Worm (Caenorhabditis elegans) whole organism, late embryonic: Measurements from ENCODE around the gene F43C11.4.

Experiments
- ceh-18 ChIP-seq: sonication (generic microtip); optimal IDR thresholded peaks from 2 replicates; lab custom pipeline; 2016; ENCODE audit warnings: missing genetic modification characterization, missing compliant biosample characterization
- ceh-34 ChIP-seq: sonication (generic microtip); optimal IDR thresholded peaks from 2 replicates; lab custom pipeline; 2016; ENCODE audit warnings: mild to moderate bottlenecking, missing genetic modification characterization, missing compliant biosample characterization
- dmd-4 ChIP-seq: sonication (generic microtip); optimal IDR thresholded peaks from 2 replicates; lab custom pipeline; 2016; ENCODE audit warnings: borderline replicate concordance, missing genetic modification characterization, missing compliant biosample characterization
- dve-1 ChIP-seq: sonication (generic microtip); optimal IDR thresholded peaks from 2 replicates; lab custom pipeline; 2017; ENCODE audit warnings: antibody characterized with exemption, mild to moderate bottlenecking, missing genetic modification characterization, missing compliant biosample characterization
- nhr-11 ChIP-seq: fragments of 150-350 bp; optimal IDR thresholded peaks from 2 replicates; lab custom pipeline; 2014; ENCODE audit warnings: missing biosample characterization, missing genetic modification characterization
- pha-4 ChIP-seq: fragments of 150-350 bp; optimal IDR thresholded peaks from 2 replicates; lab custom pipeline; 2018; ENCODE audit warnings: missing biosample characterization, missing genetic modification reagents, missing genetic modification characterization
- pqm-1 ChIP-seq: sonication (generic microtip); optimal IDR thresholded peaks from 2 replicates; lab custom pipeline; 2016; ENCODE audit warnings: missing genetic modification characterization, missing compliant biosample characterization
- sdc-2 ChIP-seq: sonication (generic microtip); optimal IDR thresholded peaks from 2 replicates; lab custom pipeline; 2016; ENCODE audit warnings: missing genotype, missing genetic modification characterization, missing compliant biosample characterization
- sox-4 ChIP-seq: sonication (generic microtip); optimal IDR thresholded peaks from 2 replicates; lab custom pipeline; 2017; ENCODE audit warnings: mild to moderate bottlenecking, missing genetic modification characterization, inconsistent platforms, missing compliant biosample characterization
- tbx-2 ChIP-seq: sonication (generic microtip); optimal IDR thresholded peaks from 2 replicates; lab custom pipeline; 2016; ENCODE audit warnings: missing genetic modification characterization, missing compliant biosample characterization
- unc-55 ChIP-seq: sonication (generic microtip); optimal IDR thresholded peaks from 2 replicates; lab custom pipeline; 2017; ENCODE audit warnings: missing biosample characterization, missing genetic modification reagents, missing genetic modification characterization

DNA sequence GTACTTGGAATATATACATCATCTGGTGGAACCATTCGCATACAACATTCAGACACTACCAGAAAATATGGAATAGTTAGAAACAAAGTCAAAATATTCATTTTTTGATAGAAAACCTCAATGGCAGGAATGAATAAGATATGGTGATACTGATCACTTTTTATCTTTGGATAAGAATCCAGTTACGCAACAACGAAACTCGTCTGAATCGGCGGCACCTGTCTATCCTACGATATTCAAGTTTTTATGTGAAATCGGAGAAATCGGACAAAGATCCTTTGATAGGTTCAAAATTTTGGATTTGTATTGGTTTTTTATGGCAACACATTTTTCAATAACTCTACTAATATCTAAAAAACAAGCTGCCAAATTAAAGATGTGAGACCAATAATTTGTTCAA is 52.1 kb downstream of the F43C11.4 start, which contains the start of gene F16G10.14:
- TF ChIP-seq ceh-18 (tag; lab: Kevin White, UChicago) (no peak), pqm-1 (no peak), dve-1 (tag; lab: Kevin White, UChicago) (no peak), ceh-34 (no peak), dmd-4 (tag; lab: Kevin White, UChicago) (no peak), unc-55 (no peak), pha-4 (no peak), nhr-11 (tag; lab: Kevin White, UChicago) (no peak), sox-4 (tag; lab: Kevin White, UChicago) (no peak), sdc-2 (no peak), tbx-2 (no peak)
